Worm (Caenorhabditis elegans): ENCODE data around the gene K09A9.8.
A peak's percentile ranks its signal among the peaks of the same experiment; 100 is the strongest.

The K09A9.8 gene

ce11 chrX:15593366-15593765 lies 3.6 kb downstream of the K09A9.8 start:
- TF ChIP-seq F13H6.1 (tag; optimal IDR thresholded peaks at IDR 0.05) (no peak), elt-3 (tag; optimal IDR thresholded peaks at IDR 0.05) (no peak), crh-2 (tag; optimal IDR thresholded peaks at IDR 0.05) (no peak), nhr-21 (tag; optimal IDR thresholded peaks at IDR 0.05) (no peak), nhr-10 (tag; optimal IDR thresholded peaks at IDR 0.05) (no peak), dmd-4 (tag; optimal IDR thresholded peaks at IDR 0.05) (no peak), lin-13 (GFP tag; optimal IDR thresholded peaks at IDR 0.05) (no peak), ztf-1 (GFP tag; conservative IDR thresholded peaks at IDR 0.05) (no peak), ztf-11 (tag; optimal IDR thresholded peaks at IDR 0.05) (no peak), C34F6.9 (tag; optimal IDR thresholded peaks at IDR 0.05) (no peak), mbf-1 (tag; optimal IDR thresholded peaks at IDR 0.05) (no peak)

ce11 chrX:15591068-15591467 lies 5.9 kb downstream of the K09A9.8 start, which contains the start of gene usp-33:
Gene usp-33 (plus strand): TSS chrX:15591368.
- TF ChIP-seq nhr-12 (tag; optimal IDR thresholded peaks at IDR 0.05) (no peak), elt-1 (tag; optimal IDR thresholded peaks at IDR 0.05) (no peak), sma-9 (GFP tag; optimal IDR thresholded peaks at IDR 0.05) (no peak), sma-9 (tag; optimal IDR thresholded peaks at IDR 0.05) (no peak), C34F6.9 (tag; optimal IDR thresholded peaks at IDR 0.05) (no peak)

- TF ChIP-seq aly-2 (tag; optimal IDR thresholded peaks at IDR 0.05) = no peak
- peak; percentile 23 for TF ChIP-seq nhr-129 (tag; optimal IDR thresholded peaks at IDR 0.05)
- no peak for TF ChIP-seq mbf-1 (tag; optimal IDR thresholded peaks at IDR 0.05)
- TF ChIP-seq lsy-2 (tag; optimal IDR thresholded peaks at IDR 0.05) = peak in 1 of 2 experiments; percentile 36
- peak; percentile 1 for TF ChIP-seq crh-2 (tag; optimal IDR thresholded peaks at IDR 0.05)
- no peak for TF ChIP-seq unc-62 (GFP tag; optimal IDR thresholded peaks at IDR 0.05)
- TF ChIP-seq lin-13 (GFP tag; optimal IDR thresholded peaks at IDR 0.05) = no peak
- TF ChIP-seq unc-55 (GFP tag; optimal IDR thresholded peaks at IDR 0.05) = peak; percentile 54
- no peak for TF ChIP-seq nhr-77 (tag; optimal IDR thresholded peaks at IDR 0.05)
Measured at ce11 chrX:15590347-15590928, 6.5 kb downstream of the K09A9.8 start, which contains the start of gene gas-1. Gene gas-1 (minus strand): TSS chrX:15590397.

DNA sequence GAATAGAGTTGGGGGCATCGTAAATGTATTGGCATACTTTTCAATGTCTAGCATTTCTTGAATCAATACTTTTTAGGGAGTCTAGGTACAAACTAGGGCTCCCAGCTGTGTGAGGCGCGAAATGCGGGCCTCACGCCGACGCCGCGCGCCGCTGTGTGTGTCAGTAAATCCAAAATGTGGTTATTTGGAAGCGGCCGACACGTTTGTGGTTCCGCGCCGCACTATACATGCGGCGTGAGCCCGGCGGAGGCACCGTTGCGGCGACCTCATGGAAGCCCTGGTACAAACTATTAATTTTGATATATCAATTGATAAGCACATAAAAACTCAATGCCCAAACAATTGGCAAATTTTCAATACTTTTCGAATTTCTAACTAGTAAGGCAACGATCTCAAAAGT lies 10.8 kb downstream of the K09A9.8 start:
- TF ChIP-seq mbf-1 (tag; optimal IDR thresholded peaks at IDR 0.05) (no peak), snpc-4 (tag; optimal IDR thresholded peaks at IDR 0.05) (peak; percentile 53)

DNA sequence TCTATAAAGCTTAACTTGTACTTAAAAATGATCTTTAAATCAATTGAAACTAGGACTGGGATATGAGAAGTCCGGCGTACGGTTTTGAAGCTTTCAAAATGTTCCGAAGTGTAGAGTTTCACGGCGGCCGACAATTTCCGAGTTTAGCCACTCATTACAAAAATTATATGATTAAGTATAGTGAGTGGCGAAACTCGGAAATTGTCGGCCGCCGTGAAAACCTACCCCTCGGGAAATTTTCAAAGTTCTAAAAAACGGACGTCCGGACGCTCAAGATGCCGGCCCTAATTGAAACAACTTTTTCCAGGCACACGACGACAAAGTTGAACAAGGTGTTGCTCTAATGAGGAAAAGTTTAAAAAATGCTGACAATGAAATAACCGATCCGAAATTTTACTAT lies 11.8 kb downstream of the K09A9.8 start:
- TF ChIP-seq ZK546.5 (tag; optimal IDR thresholded peaks at IDR 0.05) (no peak), nhr-77 (tag; optimal IDR thresholded peaks at IDR 0.05) (no peak), blmp-1 (tag; optimal IDR thresholded peaks at IDR 0.05; ENCODE audit: insufficient read depth) (no peak), unc-39 (tag; optimal IDR thresholded peaks at IDR 0.05) (no peak), alr-1 (tag; optimal IDR thresholded peaks at IDR 0.05) (no peak), ztf-11 (tag; optimal IDR thresholded peaks at IDR 0.05) (no peak), fos-1 (tag; optimal IDR thresholded peaks at IDR 0.05) (no peak), unc-62 (GFP tag; optimal IDR thresholded peaks at IDR 0.05) (no peak), unc-55 (GFP tag; optimal IDR thresholded peaks at IDR 0.05) (no peak), nhr-21 (tag; optimal IDR thresholded peaks at IDR 0.05) (no peak), nhr-237 (tag; optimal IDR thresholded peaks at IDR 0.05) (no peak), C34F6.9 (tag; optimal IDR thresholded peaks at IDR 0.05) (no peak), nhr-129 (tag; optimal IDR thresholded peaks at IDR 0.05) (no peak), ceh-16 (tag; optimal IDR thresholded peaks at IDR 0.05) (no peak), lin-13 (GFP tag; optimal IDR thresholded peaks at IDR 0.05) (no peak), sma-3 (GFP tag; optimal IDR thresholded peaks at IDR 0.05) (no peak), R02D3.7 (tag; optimal IDR thresholded peaks at IDR 0.05) (no peak), mdl-1 (tag; optimal IDR thresholded peaks at IDR 0.05) (no peak)

DNA sequence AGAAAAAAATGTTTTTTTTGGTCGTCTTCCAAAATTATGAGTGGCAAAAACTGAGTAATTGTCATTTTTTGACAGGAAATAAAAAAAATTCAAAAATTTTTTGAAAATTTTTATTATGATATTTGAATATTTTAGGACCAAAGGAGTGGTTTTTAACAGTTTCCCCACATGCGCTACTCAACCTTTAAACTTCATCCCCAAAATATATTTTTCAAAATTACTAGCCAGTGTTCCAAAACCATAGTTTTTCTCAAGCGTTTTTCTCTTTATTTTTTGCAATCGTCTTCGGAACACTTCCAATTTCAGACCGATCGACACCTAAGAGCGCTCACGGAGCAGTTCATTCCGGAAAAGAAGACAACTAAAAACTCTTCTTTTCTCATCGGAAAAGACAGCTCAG lies 20.0 kb downstream of the K09A9.8 start, which contains the start of gene K09A9.6:
TSS of gene K09A9.6 (plus strand) at position 301 of the 400 bp plus-strand sequence.
- no peak for TF ChIP-seq elt-1 (tag; optimal IDR thresholded peaks at IDR 0.05)
- TF ChIP-seq ztf-11 (tag; optimal IDR thresholded peaks at IDR 0.05) = no peak
- no peak for TF ChIP-seq ztf-1 (GFP tag; conservative IDR thresholded peaks at IDR 0.05)
- TF ChIP-seq ama-1 (optimal IDR thresholded peaks at IDR 0.05) = no peak
- no peak for TF ChIP-seq snpc-4 (tag; optimal IDR thresholded peaks at IDR 0.05)
- no peak for TF ChIP-seq dmd-4 (tag; optimal IDR thresholded peaks at IDR 0.05)
- no peak for TF ChIP-seq unc-62 (GFP tag; optimal IDR thresholded peaks at IDR 0.05)

Data from whole organism, L2 larva.